Worm (Caenorhabditis elegans): ENCODE data around the gene F16G10.14.

F16G10.14 gene

ce11 chrII:2431972-2432371 lies 33.2 kb upstream of the F16G10.14 start, which contains the start of gene ceh-86:
Gene ceh-86 (minus strand): TSS chrII:2432072.
- TF ChIP-seq Y116A8C.19 (tag; optimal IDR thresholded peaks at IDR 0.05; ENCODE audit: borderline replicate concordance) (no peak), pax-3 (tag; optimal IDR thresholded peaks at IDR 0.05) (no peak), nhr-11 (tag; optimal IDR thresholded peaks at IDR 0.05) (no peak), zag-1 (tag; optimal IDR thresholded peaks at IDR 0.05) (no peak), C16A3.4 (tag; optimal IDR thresholded peaks at IDR 0.05) (no peak)

- no peak for TF ChIP-seq efl-1 (optimal IDR thresholded peaks at IDR 0.05)
- peak in 1 of 2 experiments; percentile 38 for TF ChIP-seq efl-1 (GFP tag; optimal IDR thresholded peaks at IDR 0.05 in 1 of 2)
- TF ChIP-seq C16A3.4 (tag; optimal IDR thresholded peaks at IDR 0.05), result no peak
- no peak for TF ChIP-seq mef-2 (tag; optimal IDR thresholded peaks at IDR 0.05)
Measured at ce11 chrII:2422427-2422826, 23.6 kb upstream of the F16G10.14 start.

- TF ChIP-seq elt-3 (tag; optimal IDR thresholded peaks at IDR 0.05), result no peak
Measured at ce11 chrII:2421905-2422304, 23.1 kb upstream of the F16G10.14 start, which contains the start of gene F42G2.2. Gene F42G2.2 (plus strand): TSS chrII:2422205.

- no peak for TF ChIP-seq vab-15 (tag; optimal IDR thresholded peaks at IDR 0.05)
- TF ChIP-seq lin-39 (tag; optimal IDR thresholded peaks at IDR 0.05), result no peak
- TF ChIP-seq hlh-17 (GFP tag; optimal IDR thresholded peaks at IDR 0.05; ENCODE audit: borderline replicate concordance), result no peak
- peak; percentile 22 for TF ChIP-seq elt-2 (tag; optimal IDR thresholded peaks at IDR 0.05)
- TF ChIP-seq ceh-88 (GFP tag; IDR thresholded peaks at IDR 0.05), result no peak
Measured at ce11 chrII:2421185-2421584, 22.4 kb upstream of the F16G10.14 start.

ce11 chrII:2420685-2421084 lies 21.9 kb upstream of the F16G10.14 start:
- TF ChIP-seq elt-2 (tag; optimal IDR thresholded peaks at IDR 0.05) (peak; percentile 42), hpl-2 (GFP tag; optimal IDR thresholded peaks at IDR 0.05) (peak; percentile 9), C04F5.9 (tag; optimal IDR thresholded peaks at IDR 0.05) (no peak)

DNA sequence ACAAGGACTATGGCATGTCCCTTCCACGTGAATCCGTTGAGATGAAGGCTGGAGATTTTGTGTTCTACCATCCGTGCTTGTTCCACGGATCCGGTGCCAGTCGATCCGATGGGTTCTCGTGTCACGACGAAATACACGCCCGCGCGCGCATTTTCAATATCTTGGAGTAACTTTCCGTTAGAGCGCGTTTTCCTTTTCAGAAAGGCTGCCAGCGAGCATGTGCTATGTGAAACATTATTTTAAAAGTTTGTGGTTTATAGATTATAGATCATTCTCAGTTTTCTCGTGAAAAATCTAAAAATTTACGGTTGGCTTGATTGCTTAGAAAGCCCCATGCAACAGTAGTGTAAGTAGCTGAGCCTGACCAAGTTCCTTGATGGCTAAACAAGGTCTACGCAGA lies 20.1 kb upstream of the F16G10.14 start, which contains the start of gene fbxc-20:
fbxc-20 (plus strand) TSS at position 301 of the 400 bp plus-strand sequence.
- TF ChIP-seq lin-15B (tag; optimal IDR thresholded peaks at IDR 0.05), result no peak
- TF ChIP-seq irx-1 (tag; optimal IDR thresholded peaks at IDR 0.05), result no peak
- TF ChIP-seq aha-1 (tag; optimal IDR thresholded peaks at IDR 0.05), result no peak
- no peak for TF ChIP-seq fkh-8 (tag; optimal IDR thresholded peaks at IDR 0.05)
- TF ChIP-seq nhr-12 (tag; optimal IDR thresholded peaks at IDR 0.05), result no peak
- no peak for TF ChIP-seq lir-3 (tag; optimal IDR thresholded peaks at IDR 0.05; ENCODE audit: poor library complexity)

ce11 chrII:2417889-2418288 lies 19.1 kb upstream of the F16G10.14 start, which contains the start of the genes F42G2.5 and F42G2.7:
Gene F42G2.5 (minus strand): TSS chrII:2417989.
Gene F42G2.7 (plus strand): TSS chrII:2418158.
- TF ChIP-seq sptf-1 (tag; optimal IDR thresholded peaks at IDR 0.05), result no peak
- TF ChIP-seq efl-1 (optimal IDR thresholded peaks at IDR 0.05), result no peak
- TF ChIP-seq efl-1 (GFP tag; optimal IDR thresholded peaks at IDR 0.05 in 1 of 2), result no peak
- TF ChIP-seq Y116A8C.19 (tag; optimal IDR thresholded peaks at IDR 0.05; ENCODE audit: borderline replicate concordance), result no peak
- no peak for TF ChIP-seq unc-86 (tag; optimal IDR thresholded peaks at IDR 0.05)

DNA sequence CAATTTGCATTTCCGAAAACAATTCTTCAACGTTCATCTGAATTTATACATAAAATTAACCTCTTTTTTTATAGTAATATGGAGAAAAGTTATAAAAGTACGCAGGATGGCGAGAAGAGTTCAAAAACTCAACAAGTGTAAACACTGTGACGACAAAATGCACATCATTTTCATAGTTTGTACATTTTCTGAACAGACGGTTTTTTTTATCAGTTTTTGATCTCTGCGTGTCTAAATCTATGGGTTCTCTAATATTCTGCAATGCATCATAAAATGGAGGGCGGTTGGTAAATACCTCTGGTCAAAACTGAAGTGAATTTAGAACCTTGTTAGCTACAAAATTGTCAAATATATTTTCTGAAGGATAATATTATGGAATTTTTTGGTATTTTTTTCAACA lies 16.7 kb upstream of the F16G10.14 start, which contains the start of gene fbxa-4:
fbxa-4 (minus strand) TSS at position 93 of the 400 bp plus-strand sequence.
- no peak for TF ChIP-seq hlh-4 (tag; optimal IDR thresholded peaks at IDR 0.05)
- peak in 1 of 2 experiments; percentile 27 for TF ChIP-seq efl-1 (optimal IDR thresholded peaks at IDR 0.05)
- TF ChIP-seq efl-1 (GFP tag; optimal IDR thresholded peaks at IDR 0.05 in 1 of 2), result peak in 1 of 2 experiments; percentile 35
- TF ChIP-seq nhr-20 (tag; optimal IDR thresholded peaks at IDR 0.05), result no peak
- TF ChIP-seq fkh-4 (tag; optimal IDR thresholded peaks at IDR 0.05; ENCODE audit: borderline replicate concordance), result no peak
- no peak for TF ChIP-seq C16A3.4 (tag; optimal IDR thresholded peaks at IDR 0.05)
- peak in 1 of 3 experiments; percentile 4 for TF ChIP-seq dpl-1 (GFP tag; optimal IDR thresholded peaks at IDR 0.05)
- TF ChIP-seq zip-4 (GFP tag; optimal IDR thresholded peaks at IDR 0.05), result no peak
- no peak for TF ChIP-seq unc-62 (GFP tag; optimal IDR thresholded peaks at IDR 0.05)
- TF ChIP-seq aha-1 (tag; optimal IDR thresholded peaks at IDR 0.05), result no peak
- peak in 1 of 2 experiments; percentile 15 for TF ChIP-seq lsy-2 (tag; optimal IDR thresholded peaks at IDR 0.05)
- peak; percentile 11 for TF ChIP-seq nhr-90 (tag; optimal IDR thresholded peaks at IDR 0.05; ENCODE audit: poor library complexity)
- TF ChIP-seq F16B12.6 (tag; optimal IDR thresholded peaks at IDR 0.05), result peak; percentile 44
- TF ChIP-seq lin-35 (GFP tag; optimal IDR thresholded peaks at IDR 0.05), result peak in 1 of 2 experiments; percentile 51
- peak; percentile 65 for TF ChIP-seq elt-2 (tag; optimal IDR thresholded peaks at IDR 0.05)
- no peak for TF ChIP-seq C34B4.2 (tag; optimal IDR thresholded peaks at IDR 0.05)
- TF ChIP-seq irx-1 (tag; optimal IDR thresholded peaks at IDR 0.05), result no peak
- no peak for TF ChIP-seq efl-3 (GFP tag; optimal IDR thresholded peaks at IDR 0.05)
- TF ChIP-seq blmp-1 (tag; optimal IDR thresholded peaks at IDR 0.05), result no peak
